Worm (Caenorhabditis elegans): ENCODE measurements around the gene cmtr-1.

The cmtr-1 gene

DNA sequence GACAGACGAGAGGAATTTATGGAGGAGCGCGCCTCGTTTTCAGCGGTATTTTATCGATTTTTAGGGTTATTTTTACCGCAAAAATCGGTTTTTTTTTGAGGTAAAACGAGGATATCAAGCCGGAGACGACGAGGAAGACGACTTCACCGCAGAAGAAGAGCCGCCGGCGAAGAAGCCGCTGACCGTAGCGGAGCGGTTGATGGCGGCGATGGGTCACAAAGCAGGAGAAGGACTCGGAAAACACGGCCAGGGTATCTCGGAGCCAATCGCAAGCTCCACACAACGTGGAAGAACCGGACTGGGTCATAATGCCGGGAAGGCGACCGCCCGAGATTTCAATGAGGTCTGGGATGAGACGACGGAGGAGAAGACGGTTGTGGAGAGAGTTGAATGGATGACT is 475 bp downstream of the cmtr-1 start:
- no peak for TF ChIP-seq gmeb-2 (tag; optimal IDR thresholded peaks at IDR 0.05)
- no peak for TF ChIP-seq ceh-22 (tag; optimal IDR thresholded peaks at IDR 0.05)
- TF ChIP-seq K09A11.1 (tag; optimal IDR thresholded peaks at IDR 0.05; ENCODE audit: insufficient read depth) = no peak
- no peak for TF ChIP-seq ceh-34 (tag; optimal IDR thresholded peaks at IDR 0.05)
- TF ChIP-seq che-1 (tag; optimal IDR thresholded peaks at IDR 0.05) = no peak

DNA sequence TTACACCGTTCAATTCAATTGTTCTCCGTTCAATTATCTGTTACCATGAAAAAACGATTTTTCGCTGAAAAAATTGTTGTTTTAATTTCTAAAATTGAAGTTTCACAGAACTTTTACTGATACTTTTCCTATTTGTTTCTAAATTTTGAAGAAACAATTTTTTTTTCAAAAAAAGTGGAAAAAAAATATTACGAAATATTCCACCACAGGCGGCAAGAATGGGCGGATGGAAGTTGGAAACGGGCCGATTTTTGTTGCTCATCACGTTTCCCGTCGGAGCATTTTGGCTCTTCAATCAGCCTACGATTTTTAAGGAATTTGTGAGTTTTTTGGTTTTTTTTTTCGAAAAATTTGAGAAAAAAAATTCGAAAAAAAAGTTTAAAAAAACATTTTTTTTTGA is 11.9 kb downstream of the cmtr-1 start, which contains the start of gene Y53F4B.14:
TSS of gene Y53F4B.14 (plus strand) at position 210 of the 400 bp plus-strand sequence.
- TF ChIP-seq ceh-22 (tag; optimal IDR thresholded peaks at IDR 0.05) (no peak), nfya-1 (tag; optimal IDR thresholded peaks at IDR 0.05) (no peak), Y22D7AL.16 (tag; optimal IDR thresholded peaks at IDR 0.05) (no peak), tbx-7 (tag; optimal IDR thresholded peaks at IDR 0.05) (no peak), hlh-13 (GFP tag; optimal IDR thresholded peaks at IDR 0.05) (no peak), pqm-1 (tag; optimal IDR thresholded peaks at IDR 0.05) (no peak), fkh-6 (tag; optimal IDR thresholded peaks at IDR 0.05) (no peak), ceh-31 (tag; optimal IDR thresholded peaks at IDR 0.05) (no peak)

DNA sequence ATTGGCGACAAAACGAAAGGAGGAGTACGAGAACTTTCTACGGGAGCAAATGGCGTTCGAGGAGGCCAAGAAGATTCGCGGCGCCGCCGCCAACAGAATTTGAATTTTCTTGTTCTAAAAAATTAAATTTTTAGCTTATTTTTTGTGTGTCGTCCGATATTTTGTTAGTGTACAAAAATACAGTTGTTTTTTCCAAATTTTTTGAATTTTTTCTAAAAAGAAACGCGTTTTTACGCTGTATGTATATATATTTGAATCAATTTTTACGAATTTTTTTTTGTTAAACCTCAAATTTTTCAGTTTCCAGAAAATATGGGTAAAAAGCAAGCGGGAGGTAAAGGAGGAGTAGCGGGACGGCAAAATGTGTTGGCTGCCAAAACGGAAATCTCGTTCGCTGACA is 13.2 kb downstream of the cmtr-1 start, which contains the start of gene trip-4:
TSS of gene trip-4 (plus strand) at position 301 of the 400 bp plus-strand sequence.
- no peak for TF ChIP-seq ceh-45 (GFP tag; IDR thresholded peaks at IDR 0.05)
- TF ChIP-seq madf-2 (tag; optimal IDR thresholded peaks at IDR 0.05) = no peak
- no peak for TF ChIP-seq sox-2 (GFP tag; IDR thresholded peaks at IDR 0.05)
- TF ChIP-seq pros-1 (tag; optimal IDR thresholded peaks at IDR 0.05) = no peak
- TF ChIP-seq rnt-1 (tag; optimal IDR thresholded peaks at IDR 0.05) = no peak
- no peak for TF ChIP-seq fkh-10 (GFP tag; optimal IDR thresholded peaks at IDR 0.05)
- no peak for TF ChIP-seq nhr-232 (tag; optimal IDR thresholded peaks at IDR 0.05)
- no peak for TF ChIP-seq syd-9 (tag; optimal IDR thresholded peaks at IDR 0.05)
- TF ChIP-seq hlh-8 (tag; optimal IDR thresholded peaks at IDR 0.05) = no peak
- TF ChIP-seq elt-4 (tag; optimal IDR thresholded peaks at IDR 0.05) = no peak
- no peak for TF ChIP-seq C38D4.7 (GFP tag; optimal IDR thresholded peaks at IDR 0.05)
- no peak for TF ChIP-seq lin-11 (tag; optimal IDR thresholded peaks at IDR 0.05)
- no peak for TF ChIP-seq ceh-24 (tag; optimal IDR thresholded peaks at IDR 0.05)
- TF ChIP-seq fax-1 (tag; optimal IDR thresholded peaks at IDR 0.05) = no peak
- no peak for TF ChIP-seq ceh-6 (GFP tag; optimal IDR thresholded peaks at IDR 0.05)
- TF ChIP-seq che-1 (tag; optimal IDR thresholded peaks at IDR 0.05) = no peak
- no peak for TF ChIP-seq ceh-9 (tag; optimal IDR thresholded peaks at IDR 0.05)
- no peak for TF ChIP-seq unc-42 (tag; optimal IDR thresholded peaks at IDR 0.05)
- TF ChIP-seq ref-2 (tag; optimal IDR thresholded peaks at IDR 0.05) = no peak

DNA sequence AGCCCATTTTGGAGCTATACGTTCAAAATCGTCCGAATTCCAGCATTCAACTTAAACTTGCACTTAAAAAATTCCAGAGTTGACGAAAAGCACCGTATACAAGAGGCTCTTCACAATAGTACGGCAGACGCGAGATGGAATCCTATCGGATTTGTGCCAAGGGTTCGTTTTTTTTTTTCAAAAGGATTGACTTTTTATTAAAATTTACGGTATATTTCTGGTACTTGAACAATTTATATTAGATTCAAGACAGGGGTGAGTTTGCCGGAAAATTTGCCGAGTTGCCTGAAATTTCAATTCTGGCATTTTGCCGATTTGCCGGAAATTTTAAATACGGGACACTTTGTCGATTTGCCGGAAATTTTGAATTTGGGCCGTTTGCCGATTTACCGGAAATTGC is 16.4 kb downstream of the cmtr-1 start:
- TF ChIP-seq nhr-11 (tag; optimal IDR thresholded peaks at IDR 0.05) = no peak
- TF ChIP-seq elt-4 (tag; optimal IDR thresholded peaks at IDR 0.05) = no peak
- TF ChIP-seq hlh-13 (GFP tag; optimal IDR thresholded peaks at IDR 0.05) = no peak
- TF ChIP-seq ttx-3 (tag; optimal IDR thresholded peaks at IDR 0.05) = no peak
- TF ChIP-seq unc-86 (tag; optimal IDR thresholded peaks at IDR 0.05) = no peak
- TF ChIP-seq gmeb-2 (tag; optimal IDR thresholded peaks at IDR 0.05) = no peak
- no peak for TF ChIP-seq rnt-1 (tag; optimal IDR thresholded peaks at IDR 0.05)
- TF ChIP-seq ceh-31 (tag; optimal IDR thresholded peaks at IDR 0.05) = no peak
- TF ChIP-seq madf-2 (tag; optimal IDR thresholded peaks at IDR 0.05) = no peak
- TF ChIP-seq sox-2 (GFP tag; IDR thresholded peaks at IDR 0.05) = no peak
- no peak for TF ChIP-seq che-1 (tag; optimal IDR thresholded peaks at IDR 0.05)
- TF ChIP-seq lin-11 (tag; optimal IDR thresholded peaks at IDR 0.05) = no peak
- TF ChIP-seq sdc-2 (tag; optimal IDR thresholded peaks at IDR 0.05) = no peak
- TF ChIP-seq tbx-2 (tag; optimal IDR thresholded peaks at IDR 0.05) = no peak
- TF ChIP-seq hlh-15 (tag; optimal IDR thresholded peaks at IDR 0.05) = no peak
- no peak for TF ChIP-seq dmd-4 (tag; optimal IDR thresholded peaks at IDR 0.05; ENCODE audit: borderline replicate concordance)
- TF ChIP-seq ceh-45 (GFP tag; IDR thresholded peaks at IDR 0.05) = no peak
- no peak for TF ChIP-seq ceh-30 (tag; optimal IDR thresholded peaks at IDR 0.05)
